Worm (Caenorhabditis elegans) whole organism, L2 larva: ENCODE data around the gene T16G1.4.
A peak's percentile ranks its signal among the peaks of the same experiment; 100 is the strongest.
"Not testable (repeated sequence)": the region's sequence is repeated elsewhere in the genome, so short reads cannot be mapped to it uniquely, and the experiment has no call there.

Experiments used
- C34F6.9 ChIP-seq: fragments of 150-350 bp; optimal IDR thresholded peaks from 2 replicates; lab custom pipeline; 2014; ENCODE audit warnings: missing biosample characterization, missing genetic modification characterization
- F13H6.1 ChIP-seq: sonication (generic microtip); optimal IDR thresholded peaks from 2 replicates; lab custom pipeline; 2016; ENCODE audit warnings: missing genetic modification characterization, missing compliant biosample characterization
- R02D3.7 ChIP-seq: fragments of 150-350 bp; optimal IDR thresholded peaks from 2 replicates; lab custom pipeline; 2014; ENCODE audit warnings: missing biosample characterization, missing genetic modification characterization
- Y55F3AM.14 ChIP-seq: fragments of 200-800 bp; sonication (Bioruptor generic); optimal IDR thresholded peaks from 2 replicates; lab custom pipeline; 2018; ENCODE audit warnings: mild to moderate bottlenecking, missing genetic modification characterization, missing compliant biosample characterization
- ZK546.5 ChIP-seq: sonication (generic microtip); optimal IDR thresholded peaks from 2 replicates; lab custom pipeline; 2017; ENCODE audit warnings: missing biosample characterization, missing genetic modification characterization
- alr-1 ChIP-seq: fragments of 150-350 bp; optimal IDR thresholded peaks from 2 replicates; lab custom pipeline; 2014; ENCODE audit warnings: missing biosample characterization, missing genetic modification characterization
- ama-1 ChIP-seq: fragments of 150-350 bp; optimal IDR thresholded peaks from 2 replicates; lab custom pipeline; 2018; ENCODE audit warnings: inconsistent platforms
- blmp-1 ChIP-seq: sonication (generic microtip); optimal IDR thresholded peaks from 2 replicates; lab custom pipeline; 2017; ENCODE audit warnings: missing genetic modification characterization, mild to moderate bottlenecking, missing compliant biosample characterization, antibody characterized with exemption, moderate library complexity; ENCODE audit not compliant: insufficient read depth
- ceh-16 ChIP-seq: fragments of 150-350 bp; optimal IDR thresholded peaks from 2 replicates; lab custom pipeline; 2014; ENCODE audit warnings: missing biosample characterization, missing genetic modification characterization
- ceh-82 ChIP-seq: fragments of 150-350 bp; optimal IDR thresholded peaks from 2 replicates; lab custom pipeline; 2014; ENCODE audit warnings: missing biosample characterization, missing genetic modification characterization
- crh-2 ChIP-seq: sonication (generic microtip); optimal IDR thresholded peaks from 2 replicates; lab custom pipeline; 2017; ENCODE audit warnings: missing biosample characterization, missing genetic modification characterization
- elt-1 ChIP-seq: fragments of 150-350 bp; optimal IDR thresholded peaks from 2 replicates; lab custom pipeline; 2014; ENCODE audit warnings: missing biosample characterization, missing genetic modification characterization
- elt-3 ChIP-seq: sonication (generic microtip); optimal IDR thresholded peaks from 2 replicates; lab custom pipeline; 2017; ENCODE audit warnings: missing biosample characterization, missing genetic modification characterization
- fos-1 ChIP-seq: fragments of 150-350 bp; optimal IDR thresholded peaks from 2 replicates; lab custom pipeline; 2014; ENCODE audit warnings: missing biosample characterization, missing genetic modification characterization
- gmeb-1 ChIP-seq: fragments of 150-350 bp; optimal IDR thresholded peaks from 2 replicates; lab custom pipeline; 2014; ENCODE audit warnings: missing biosample characterization, missing genetic modification characterization
- lin-11 ChIP-seq: fragments of 150-350 bp; sonication (generic microtip); optimal IDR thresholded peaks from 2 replicates; lab custom pipeline; 2014; ENCODE audit warnings: missing biosample characterization, missing genetic modification characterization, inconsistent platforms, mixed read lengths
- lin-13 ChIP-seq: fragments of 150-350 bp; optimal IDR thresholded peaks from 2 replicates; lab custom pipeline; 2014; ENCODE audit warnings: missing biosample characterization, missing genetic modification reagents, missing genetic modification characterization
- lsy-2 ChIP-seq, 2 experiments: fragments of 150-350 bp in 1 of 2; sonication (generic microtip) in 1 of 2; optimal IDR thresholded peaks; 2 replicates each; lab custom pipeline; 2014 to 2017; ENCODE audit warnings: missing biosample characterization in 2 of 2, missing genetic modification characterization in 2 of 2
- mab-5 ChIP-seq: fragments of 150-350 bp; optimal IDR thresholded peaks from 2 replicates; lab custom pipeline; 2014; ENCODE audit warnings: missing biosample characterization, missing genetic modification characterization
- mbf-1 ChIP-seq: sonication (generic microtip); optimal IDR thresholded peaks from 2 replicates; lab custom pipeline; 2017; ENCODE audit warnings: missing biosample characterization, missing genetic modification characterization
- mdl-1 ChIP-seq, 2 experiments: fragments of 150-350 bp in 1 of 2; sonication (generic microtip) in 1 of 2; optimal IDR thresholded peaks; 2 replicates each; lab custom pipeline; 2017; ENCODE audit warnings: missing biosample characterization in 2 of 2, missing genetic modification characterization in 2 of 2
- nhr-10 ChIP-seq: sonication (generic microtip); optimal IDR thresholded peaks from 2 replicates; lab custom pipeline; 2017; ENCODE audit warnings: missing biosample characterization, missing genetic modification characterization
- nhr-11 ChIP-seq: fragments of 150-350 bp; optimal IDR thresholded peaks from 2 replicates; lab custom pipeline; 2014; ENCODE audit warnings: missing biosample characterization, missing genetic modification characterization
- nhr-12 ChIP-seq: fragments of 150-350 bp; optimal IDR thresholded peaks from 2 replicates; lab custom pipeline; 2014; ENCODE audit warnings: missing biosample characterization, missing genetic modification characterization
- nhr-129 ChIP-seq: fragments of 150-350 bp; optimal IDR thresholded peaks from 2 replicates; lab custom pipeline; 2014; ENCODE audit warnings: missing biosample characterization, missing genetic modification characterization
- nhr-21 ChIP-seq: fragments of 150-350 bp; optimal IDR thresholded peaks from 2 replicates; lab custom pipeline; 2014; ENCODE audit warnings: missing biosample characterization, missing genetic modification characterization
- nhr-23 ChIP-seq: fragments of 150-350 bp; optimal IDR thresholded peaks from 2 replicates; lab custom pipeline; 2014; ENCODE audit warnings: missing biosample characterization, missing genetic modification reagents, missing genetic modification characterization
- nhr-237 ChIP-seq: fragments of 150-350 bp; optimal IDR thresholded peaks from 2 replicates; lab custom pipeline; 2014; ENCODE audit warnings: missing biosample characterization, missing genetic modification characterization
- nhr-25 ChIP-seq: fragments of 150-350 bp; sonication (generic microtip); optimal IDR thresholded peaks from 3 replicates; lab custom pipeline; 2014; ENCODE audit warnings: missing biosample characterization, missing genetic modification characterization
- nhr-6 ChIP-seq: fragments of 150-350 bp; optimal IDR thresholded peaks from 2 replicates; lab custom pipeline; 2014; ENCODE audit warnings: missing biosample characterization, missing genetic modification characterization
- nhr-77 ChIP-seq: fragments of 150-350 bp; optimal IDR thresholded peaks from 2 replicates; lab custom pipeline; 2014; ENCODE audit warnings: missing biosample characterization, missing genetic modification characterization
- sem-4 ChIP-seq: fragments of 150-350 bp; optimal IDR thresholded peaks from 2 replicates; lab custom pipeline; 2014; ENCODE audit warnings: missing biosample characterization, missing genetic modification reagents, missing genetic modification characterization
- skn-1 ChIP-seq: sonication (generic microtip); optimal IDR thresholded peaks from 2 replicates; lab custom pipeline; 2017; ENCODE audit warnings: missing biosample characterization, missing genetic modification characterization
- sma-3 ChIP-seq: sonication (generic microtip); optimal IDR thresholded peaks from 2 replicates; lab custom pipeline; 2016; ENCODE audit warnings: missing genetic modification reagents, missing genetic modification characterization, missing compliant biosample characterization
- sma-9 ChIP-seq, 2 experiments: fragments of 150-350 bp in 1 of 2; sonication (generic microtip) in 1 of 2; optimal IDR thresholded peaks; 2 replicates each; lab custom pipeline; 2014 to 2016; ENCODE audit warnings: missing genetic modification characterization in 2 of 2, mild to moderate bottlenecking in 1 of 2, missing biosample characterization in 1 of 2, missing compliant biosample characterization in 1 of 2, missing genetic modification reagents in 1 of 2, moderate library complexity in 1 of 2
- snpc-4 ChIP-seq: fragments of 150-350 bp; optimal IDR thresholded peaks from 2 replicates; lab custom pipeline; 2014; ENCODE audit warnings: missing biosample characterization, missing genetic modification characterization
- unc-39 ChIP-seq: fragments of 150-350 bp; optimal IDR thresholded peaks from 2 replicates; lab custom pipeline; 2014; ENCODE audit warnings: missing biosample characterization, missing genetic modification characterization
- unc-55 ChIP-seq: fragments of 150-350 bp; sonication (generic microtip); optimal IDR thresholded peaks from 3 replicates; lab custom pipeline; 2014; ENCODE audit warnings: missing biosample characterization, missing genetic modification reagents, missing genetic modification characterization
- unc-62 ChIP-seq: fragments of 150-350 bp; optimal IDR thresholded peaks from 2 replicates; lab custom pipeline; 2014; ENCODE audit warnings: missing biosample characterization, missing genetic modification reagents, missing genetic modification characterization
- zag-1 ChIP-seq: fragments of 150-350 bp; optimal IDR thresholded peaks from 2 replicates; lab custom pipeline; 2014; ENCODE audit warnings: missing biosample characterization, missing genetic modification characterization
- ztf-1 ChIP-seq: fragments of 200-800 bp; sonication (Bioruptor generic); conservative IDR thresholded peaks from 2 replicates; pipeline ENCODE4 v1.3.6; 2022; ENCODE audit warnings: missing genetic modification characterization, missing compliant biosample characterization
- ztf-11 ChIP-seq: sonication (generic microtip); optimal IDR thresholded peaks from 2 replicates; lab custom pipeline; 2017; ENCODE audit warnings: missing biosample characterization, missing genetic modification characterization
- ztf-4 ChIP-seq: fragments of 150-350 bp; optimal IDR thresholded peaks from 2 replicates; lab custom pipeline; 2014; ENCODE audit warnings: missing biosample characterization, missing genetic modification characterization

The T16G1.4 gene

DNA sequence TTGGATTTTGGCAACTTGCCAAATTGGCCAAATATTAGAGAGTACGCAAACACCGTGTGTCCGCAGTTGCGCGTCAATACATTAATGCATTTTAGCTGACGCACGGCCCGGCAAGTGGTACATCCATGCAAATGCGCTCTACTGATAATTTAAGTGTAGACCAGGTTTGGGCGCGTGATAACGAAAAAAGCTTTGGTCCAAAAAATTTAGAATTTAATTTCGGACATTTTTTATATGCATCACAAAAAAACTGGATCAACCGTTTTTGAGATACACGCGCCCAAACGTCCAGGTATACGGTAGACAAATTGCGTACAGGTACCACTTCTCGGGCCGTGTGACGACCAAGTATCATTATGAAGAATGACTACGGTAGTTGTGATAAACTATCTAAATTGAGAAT is 26.3 kb upstream of the T16G1.4 start, which contains the start of gene R186.8:
Gene R186.8 (minus strand): TSS at position 58 of the 403 bp plus-strand sequence.
- TF ChIP-seq unc-55 (GFP tag; lab: Kevin White, UChicago), result peak; percentile 46
- peak; percentile 27 for TF ChIP-seq nhr-25 (tag; lab: Kevin White, UChicago)
- peak; percentile 41 for TF ChIP-seq crh-2 (tag; lab: Kevin White, UChicago)
- peak; percentile 30 for TF ChIP-seq nhr-21
- peak; percentile 3 for TF ChIP-seq fos-1 (tag; lab: Kevin White, UChicago)
- peak; percentile 73 for TF ChIP-seq Y55F3AM.14 (GFP tag; lab: Kevin White, UChicago)
- TF ChIP-seq nhr-129 (tag; lab: Kevin White, UChicago), result peak; percentile 60
- TF ChIP-seq F13H6.1 (tag; lab: Kevin White, UChicago), result peak; percentile 68
- peak; percentile 55 for TF ChIP-seq sma-9 (GFP tag; optimal IDR thresholded peaks at IDR 0.05; lab: Kevin White, UChicago)
- not testable (repeated sequence) for TF ChIP-seq sma-9 (tag; optimal IDR thresholded peaks at IDR 0.05; lab: Kevin White, UChicago)
- peak; percentile 2 for TF ChIP-seq sem-4
- TF ChIP-seq lsy-2 (tag; optimal IDR thresholded peaks at IDR 0.05; lab: Kevin White, UChicago), result peak; percentile 56 to 94
- peak; percentile 91 for TF ChIP-seq sma-3 (GFP tag; lab: Kevin White, UChicago)
- TF ChIP-seq C34F6.9, result peak; percentile 64
- peak; percentile 39 for TF ChIP-seq gmeb-1 (tag; lab: Kevin White, UChicago)
- TF ChIP-seq lin-11 (tag; lab: Kevin White, UChicago), result peak; percentile 32

ce11 chrV:12967110-12967509 is 25.5 kb upstream of the T16G1.4 start, which contains the start of gene R186.3:
TSS of gene R186.3 (minus strand) at chrV:12967210.
- TF ChIP-seq F13H6.1 (tag; lab: Kevin White, UChicago) (no peak), lsy-2 (tag; optimal IDR thresholded peaks at IDR 0.05; lab: Kevin White, UChicago) (no peak), nhr-23 (tag; lab: Kevin White, UChicago) (no peak), alr-1 (tag; lab: Kevin White, UChicago) (no peak), gmeb-1 (tag; lab: Kevin White, UChicago) (no peak), unc-62 (no peak), mbf-1 (tag; lab: Kevin White, UChicago) (no peak), unc-55 (GFP tag; lab: Kevin White, UChicago) (no peak), ceh-82 (tag; lab: Kevin White, UChicago) (no peak), lin-11 (tag; lab: Kevin White, UChicago) (no peak), nhr-12 (no peak), elt-1 (tag; lab: Kevin White, UChicago) (no peak), Y55F3AM.14 (GFP tag; lab: Kevin White, UChicago) (no peak), nhr-10 (tag; lab: Kevin White, UChicago) (no peak), blmp-1 (tag; lab: Kevin White, UChicago) (no peak), nhr-237 (tag; lab: Kevin White, UChicago) (no peak)
- TF ChIP-seq, all 48 proteins: peak for 0

DNA sequence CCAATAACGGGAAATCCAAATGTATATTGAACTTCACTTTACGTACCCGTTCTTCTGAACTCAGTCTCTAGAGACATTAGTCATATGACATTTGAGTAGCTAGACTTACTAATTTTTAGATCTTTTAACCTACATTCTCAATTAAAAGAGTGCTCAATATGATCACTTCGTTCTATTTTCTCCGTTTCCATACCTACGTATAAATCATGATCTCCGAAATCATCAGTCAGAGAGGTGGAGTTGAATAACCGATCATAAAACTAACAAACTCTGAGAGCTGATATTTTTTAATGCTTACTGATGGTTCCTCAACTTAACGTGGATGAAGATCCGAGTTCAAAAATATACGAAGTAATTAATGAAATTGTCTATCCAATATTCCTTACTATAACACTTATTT is 22.4 kb upstream of the T16G1.4 start, which contains the start of gene srd-35:
Gene srd-35 (plus strand): TSS at position 301 of the 400 bp plus-strand sequence.
- no peak for TF ChIP-seq elt-3 (tag; lab: Kevin White, UChicago)
- no peak for TF ChIP-seq lin-13 (GFP tag; lab: Kevin White, UChicago)
- TF ChIP-seq zag-1 (tag; lab: Kevin White, UChicago), result no peak
- no peak for TF ChIP-seq alr-1 (tag; lab: Kevin White, UChicago)
- no peak for TF ChIP-seq mbf-1 (tag; lab: Kevin White, UChicago)
- no peak for TF ChIP-seq skn-1 (tag; lab: Kevin White, UChicago)
- no peak for TF ChIP-seq unc-62
- TF ChIP-seq nhr-12, result no peak
- TF ChIP-seq nhr-77 (tag; lab: Kevin White, UChicago), result no peak
- TF ChIP-seq mab-5 (tag; lab: Kevin White, UChicago), result no peak
- TF ChIP-seq C34F6.9, result no peak
- no peak for TF ChIP-seq ztf-4 (tag; lab: Kevin White, UChicago)

ce11 chrV:12963192-12963591 is 21.5 kb upstream of the T16G1.4 start, which contains the start of gene hrg-9:
TSS of gene hrg-9 (minus strand) at chrV:12963343.
- TF ChIP-seq lsy-2 (tag; optimal IDR thresholded peaks at IDR 0.05; lab: Kevin White, UChicago) (peak in 1 of 2 experiments; percentile 33), sma-9 (GFP tag; optimal IDR thresholded peaks at IDR 0.05; lab: Kevin White, UChicago) (no peak), sma-9 (tag; optimal IDR thresholded peaks at IDR 0.05; lab: Kevin White, UChicago) (no peak), ama-1 (lab: Kevin White, UChicago) (no peak), C34F6.9 (no peak), gmeb-1 (tag; lab: Kevin White, UChicago) (no peak), crh-2 (tag; lab: Kevin White, UChicago) (peak; percentile 3), nhr-77 (tag; lab: Kevin White, UChicago) (no peak), blmp-1 (tag; lab: Kevin White, UChicago) (no peak), Y55F3AM.14 (GFP tag; lab: Kevin White, UChicago) (no peak), ztf-11 (tag; lab: Kevin White, UChicago) (no peak), fos-1 (tag; lab: Kevin White, UChicago) (peak; percentile 6), R02D3.7 (tag; lab: Kevin White, UChicago) (no peak), ZK546.5 (tag; lab: Kevin White, UChicago) (no peak), unc-39 (no peak), skn-1 (tag; lab: Kevin White, UChicago) (no peak), nhr-129 (tag; lab: Kevin White, UChicago) (peak; percentile 96), snpc-4 (tag; lab: Kevin White, UChicago) (no peak), zag-1 (tag; lab: Kevin White, UChicago) (no peak), unc-62 (no peak), lin-13 (GFP tag; lab: Kevin White, UChicago) (no peak), mab-5 (tag; lab: Kevin White, UChicago) (no peak), mdl-1 (tag; optimal IDR thresholded peaks at IDR 0.05; lab: Kevin White, UChicago) (no peak), nhr-6 (tag; lab: Kevin White, UChicago) (no peak), ztf-4 (tag; lab: Kevin White, UChicago) (no peak), nhr-11 (tag; lab: Kevin White, UChicago) (no peak), ceh-82 (tag; lab: Kevin White, UChicago) (no peak), ztf-1 (GFP tag; lab: Robert Waterston, UW) (no peak), ceh-16 (tag; lab: Kevin White, UChicago) (no peak), nhr-10 (tag; lab: Kevin White, UChicago) (no peak)
